Fruit fly (Drosophila melanogaster) whole organism, embryonic: ENCODE data around the gene CG9626.

Source experiments
- Ada2b ChIP-seq: fragments of 200-800 bp; sonication (Bioruptor generic); IDR thresholded peaks from 2 replicates; pipeline ENCODE4 v1.3.6; 2022; ENCODE audit warnings: missing biosample characterization, missing genetic modification characterization
- CG11085 ChIP-seq: fragments of 200-800 bp; sonication (Bioruptor generic); IDR thresholded peaks from 2 replicates; pipeline ENCODE4 v1.3.6; 2022; ENCODE audit warnings: missing biosample characterization, missing genetic modification characterization
- CG11456 ChIP-seq: fragments of 200-800 bp; sonication (Bioruptor generic); IDR thresholded peaks from 3 replicates; pipeline ENCODE4 v1.3.6; 2022; ENCODE audit warnings: missing biosample characterization, missing genetic modification characterization
- CG12219 ChIP-seq: fragments of 200-800 bp; sonication (Bioruptor generic); optimal IDR thresholded peaks from 3 replicates; lab custom pipeline; 2018; ENCODE audit warnings: missing biosample characterization, mild to moderate bottlenecking, missing genetic modification characterization
- CG13775 ChIP-seq: fragments of 200-800 bp; sonication (Bioruptor generic); optimal IDR thresholded peaks from 3 replicates; lab custom pipeline; 2017; ENCODE audit warnings: missing biosample characterization, mild to moderate bottlenecking, missing genetic modification characterization
- CG14050 ChIP-seq: fragments of 200-800 bp; sonication (Bioruptor generic); IDR thresholded peaks from 3 replicates; pipeline ENCODE4 v1.3.6; 2022; ENCODE audit warnings: missing biosample characterization, missing genetic modification characterization
- CG15269 ChIP-seq: fragments of 200-800 bp; sonication (Bioruptor generic); optimal IDR thresholded peaks from 2 replicates; lab custom pipeline; 2018; ENCODE audit warnings: missing biosample characterization, mild to moderate bottlenecking, missing genetic modification characterization, moderate library complexity
- CG1602 ChIP-seq: fragments of 200-800 bp; sonication (Bioruptor generic); optimal IDR thresholded peaks from 3 replicates; lab custom pipeline; 2016; ENCODE audit warnings: missing biosample characterization, missing genetic modification characterization
- CG16815 ChIP-seq: fragments of 200-800 bp; sonication (Bioruptor generic); optimal IDR thresholded peaks from 3 replicates; lab custom pipeline; 2017; ENCODE audit warnings: missing biosample characterization, mild to moderate bottlenecking, missing genetic modification characterization
- CG1792 ChIP-seq: fragments of 200-800 bp; sonication (Bioruptor generic); optimal IDR thresholded peaks from 2 replicates; lab custom pipeline; 2016; ENCODE audit warnings: missing biosample characterization, missing genetic modification characterization
- CG18619 ChIP-seq: fragments of 200-800 bp; sonication (Bioruptor generic); optimal IDR thresholded peaks from 3 replicates; lab custom pipeline; 2017; ENCODE audit warnings: missing biosample characterization, mild to moderate bottlenecking, missing genetic modification characterization
- CG31224 ChIP-seq: fragments of 200-800 bp; sonication (Bioruptor generic); IDR thresholded peaks from 2 replicates; pipeline ENCODE4 v1.3.6; 2022; ENCODE audit warnings: missing biosample characterization, missing genetic modification characterization
- CG4854 ChIP-seq: fragments of 200-800 bp; sonication (Bioruptor generic); optimal IDR thresholded peaks from 2 replicates; lab custom pipeline; 2016; ENCODE audit warnings: missing biosample characterization, missing genetic modification characterization, inconsistent platforms
- CG7786 ChIP-seq: fragments of 200-800 bp; sonication (Bioruptor generic); optimal IDR thresholded peaks from 2 replicates; lab custom pipeline; 2016; ENCODE audit warnings: missing biosample characterization, missing genetic modification characterization
- CG7928 ChIP-seq: fragments of 200-800 bp; sonication (Bioruptor generic); optimal IDR thresholded peaks from 2 replicates; lab custom pipeline; 2017; ENCODE audit warnings: missing biosample characterization, mild to moderate bottlenecking, missing genetic modification characterization
- CG8290 ChIP-seq, 3 experiments: fragments of 200-800 bp; sonication (Bioruptor generic); optimal IDR thresholded peaks; 2 replicates each; lab custom pipeline; 2016 to 2019; ENCODE audit warnings: missing biosample characterization in 3 of 3, missing genetic modification characterization in 3 of 3, mild to moderate bottlenecking in 2 of 3, moderate library complexity in 1 of 3
- CG8765 ChIP-seq: fragments of 200-800 bp; sonication (Bioruptor generic); IDR thresholded peaks from 2 replicates; pipeline ENCODE4 v1.3.6; 2022; ENCODE audit warnings: missing biosample characterization, missing genetic modification characterization
- CG8944 ChIP-seq: fragments of 200-800 bp; sonication (Bioruptor generic); optimal IDR thresholded peaks from 3 replicates; lab custom pipeline; 2016; ENCODE audit warnings: missing biosample characterization, missing genetic modification characterization
- Dip2 ChIP-seq: fragments of 200-800 bp; sonication (Bioruptor generic); IDR thresholded peaks from 2 replicates; pipeline ENCODE4 v1.3.6; 2022; ENCODE audit warnings: missing biosample characterization, missing genetic modification characterization
- H2.0 ChIP-seq: fragments of 200-800 bp; sonication (Bioruptor generic); IDR thresholded peaks from 2 replicates; pipeline ENCODE4 v1.3.6; 2022; ENCODE audit warnings: missing biosample characterization, missing genetic modification characterization
- HHEX ChIP-seq: fragments of 200-800 bp; sonication (Bioruptor generic); optimal IDR thresholded peaks from 3 replicates; lab custom pipeline; 2017; ENCODE audit warnings: missing biosample characterization, mild to moderate bottlenecking, missing genetic modification characterization, missing genetic modification reagents
- NFAT ChIP-seq: fragments of 200-800 bp; sonication (Bioruptor generic); IDR thresholded peaks from 2 replicates; pipeline ENCODE4 v1.3.6; 2022; ENCODE audit warnings: missing biosample characterization, missing genetic modification characterization
- ac ChIP-seq: fragments of 200-800 bp; sonication (Bioruptor generic); optimal IDR thresholded peaks from 3 replicates; lab custom pipeline; 2017; ENCODE audit warnings: missing biosample characterization, mild to moderate bottlenecking, missing genetic modification characterization
- bcd ChIP-seq: fragments of 200-800 bp; sonication (Bioruptor generic); optimal IDR thresholded peaks from 2 replicates; lab custom pipeline; 2017; ENCODE audit warnings: missing biosample characterization, mild to moderate bottlenecking, missing genetic modification characterization
- chif ChIP-seq, 2 experiments: fragments of 200-800 bp; sonication (Bioruptor generic); optimal IDR thresholded peaks; 3 replicates each; lab custom pipeline; 2016; ENCODE audit warnings: missing biosample characterization in 2 of 2, missing genetic modification characterization in 2 of 2
- chm ChIP-seq: fragments of 200-800 bp; sonication (Bioruptor generic); IDR thresholded peaks from 2 replicates; pipeline ENCODE4 v1.3.6; 2022; ENCODE audit warnings: missing biosample characterization, missing genetic modification characterization
- chn ChIP-seq: fragments of 200-800 bp; sonication (Bioruptor generic); optimal IDR thresholded peaks from 2 replicates; lab custom pipeline; 2016; ENCODE audit warnings: missing biosample characterization, missing genetic modification characterization
- corto ChIP-seq: fragments of 200-800 bp; sonication (Bioruptor generic); optimal IDR thresholded peaks from 2 replicates; lab custom pipeline; 2016; ENCODE audit warnings: missing biosample characterization, mild to moderate bottlenecking, missing genetic modification characterization, moderate library complexity
- croc ChIP-seq: fragments of 200-800 bp; sonication (Bioruptor generic); conservative IDR thresholded peaks from 3 replicates; pipeline ENCODE4 v1.3.6; 2022; ENCODE audit warnings: missing biosample characterization, missing genetic modification characterization
- ewg ChIP-seq: fragments of 200-800 bp; sonication (Bioruptor generic); optimal IDR thresholded peaks from 3 replicates; lab custom pipeline; 2017; ENCODE audit warnings: mild to moderate bottlenecking, missing biosample characterization, missing genetic modification reagents, missing genetic modification characterization
- fd102C ChIP-seq: fragments of 200-800 bp; sonication (Bioruptor generic); optimal IDR thresholded peaks from 2 replicates; lab custom pipeline; 2018; ENCODE audit warnings: missing biosample characterization, mild to moderate bottlenecking, missing genetic modification characterization, moderate library complexity
- fd64A ChIP-seq: fragments of 200-800 bp; sonication (Bioruptor generic); optimal IDR thresholded peaks from 3 replicates; lab custom pipeline; 2018; ENCODE audit warnings: missing biosample characterization, mild to moderate bottlenecking, missing genetic modification characterization
- gt ChIP-seq: fragments of 200-800 bp; sonication (Bioruptor generic); IDR thresholded peaks from 2 replicates; pipeline ENCODE4 v1.3.6; 2022; ENCODE audit warnings: missing biosample characterization, missing genetic modification characterization
- hbn ChIP-seq: fragments of 200-800 bp; sonication (Bioruptor generic); IDR thresholded peaks from 2 replicates; pipeline ENCODE4 v1.3.6; 2022; ENCODE audit warnings: missing biosample characterization, missing genetic modification characterization; ENCODE audit not compliant: partially characterized antibody
- hkb ChIP-seq, 2 experiments: fragments of 200-800 bp in 1 of 2; fragments of >200 bp in 1 of 2; sonication (Bioruptor generic) in 1 of 2; IDR thresholded peaks in 1 of 2; optimal IDR thresholded peaks in 1 of 2; 2 replicates each; pipeline versions ENCODE4 v1.3.6 to Lab custom; 2017 to 2022; ENCODE audit warnings: missing biosample characterization in 1 of 2, missing genetic modification characterization in 1 of 2
- lmd ChIP-seq: fragments of 200-800 bp; sonication (Bioruptor generic); IDR thresholded peaks from 2 replicates; pipeline ENCODE4 v1.3.6; 2022; ENCODE audit warnings: missing biosample characterization, missing genetic modification characterization
- mirr ChIP-seq: fragments of 200-800 bp; sonication (Bioruptor generic); optimal IDR thresholded peaks from 3 replicates; lab custom pipeline; 2018; ENCODE audit warnings: missing biosample characterization, mild to moderate bottlenecking, missing genetic modification characterization
- pita ChIP-seq: fragments of 200-800 bp; sonication (Bioruptor generic); optimal IDR thresholded peaks from 2 replicates; lab custom pipeline; 2017; ENCODE audit warnings: missing biosample characterization, mild to moderate bottlenecking, missing genetic modification characterization
- prd ChIP-seq, 3 experiments: fragments of >200 bp in 2 of 3; fragments of 200-800 bp in 1 of 3; sonication (Bioruptor generic) in 1 of 3; optimal IDR thresholded peaks in 2 of 3; IDR thresholded peaks in 1 of 3; 2 replicates in 2 of 3; 3 replicates in 1 of 3; pipeline versions ENCODE4 v1.3.6 to Lab custom; 2017 to 2022; ENCODE audit warnings: missing biosample characterization in 1 of 3, missing genetic modification characterization in 1 of 3
- psq ChIP-seq: fragments of 200-800 bp; sonication (Bioruptor generic); optimal IDR thresholded peaks from 2 replicates; lab custom pipeline; 2017; ENCODE audit warnings: missing biosample characterization, missing genetic modification characterization
- ro ChIP-seq: fragments of 200-800 bp; sonication (Bioruptor generic); IDR thresholded peaks from 2 replicates; pipeline ENCODE4 v1.3.6; 2022; ENCODE audit warnings: missing biosample characterization, missing genetic modification characterization
- sd ChIP-seq: fragments of 200-800 bp; sonication (Bioruptor generic); optimal IDR thresholded peaks from 3 replicates; lab custom pipeline; 2018; ENCODE audit warnings: missing biosample characterization, mild to moderate bottlenecking, missing genetic modification characterization, moderate library complexity
- slou ChIP-seq: fragments of 200-800 bp; sonication (Bioruptor generic); optimal IDR thresholded peaks from 3 replicates; lab custom pipeline; 2016; ENCODE audit warnings: missing biosample characterization, missing genetic modification characterization
- so ChIP-seq: fragments of 200-800 bp; sonication (Bioruptor generic); IDR thresholded peaks from 3 replicates; pipeline ENCODE4 v1.3.6; 2022; ENCODE audit warnings: missing biosample characterization, missing genetic modification characterization
- tna ChIP-seq: fragments of 200-800 bp; sonication (Bioruptor generic); IDR thresholded peaks from 2 replicates; pipeline ENCODE4 v1.3.6; 2022; ENCODE audit warnings: missing biosample characterization, missing genetic modification characterization; ENCODE audit not compliant: partially characterized antibody
- ttk ChIP-seq: fragments of 200-800 bp; sonication (Bioruptor generic); IDR thresholded peaks from 2 replicates; pipeline ENCODE4 v2.1.2; 2022; ENCODE audit warnings: missing biosample characterization, missing genetic modification characterization
- tup ChIP-seq: fragments of 200-800 bp; sonication (Bioruptor generic); optimal IDR thresholded peaks from 2 replicates; lab custom pipeline; 2016; ENCODE audit warnings: missing biosample characterization, mild to moderate bottlenecking, missing genetic modification characterization, moderate library complexity
- wor ChIP-seq: fragments of 200-800 bp; sonication (Bioruptor generic); IDR thresholded peaks from 2 replicates; pipeline ENCODE4 v1.3.6; 2022; ENCODE audit warnings: missing biosample characterization, missing genetic modification characterization
- z ChIP-seq: fragments of 200-800 bp; sonication (Bioruptor generic); IDR thresholded peaks from 3 replicates; pipeline ENCODE4 v1.3.6; 2022; ENCODE audit warnings: missing biosample characterization, missing genetic modification characterization
- zen2 ChIP-seq: fragments of 200-800 bp; sonication (Bioruptor generic); IDR thresholded peaks from 3 replicates; pipeline ENCODE4 v1.3.6; 2022; ENCODE audit warnings: missing biosample characterization, missing genetic modification characterization; ENCODE audit not compliant: partially characterized antibody
- zfh1 ChIP-seq: fragments of 200-800 bp; sonication (Bioruptor generic); IDR thresholded peaks from 3 replicates; pipeline ENCODE4 v1.3.6; 2022; ENCODE audit warnings: missing biosample characterization, missing genetic modification characterization

Gene CG9626

dm6 chr3R:8269740-8270139 is 31.0 kb downstream of the CG9626 start, which contains the start of gene CG9630 (continued):
- TF ChIP-seq fd102C (GFP tag; lab: Kevin White, UChicago): no peak
- peak; percentile 31; the same call in 1 of the 2 replicates for TF ChIP-seq tna (GFP tag; lab: Robert Waterston, UW)
- no peak for TF ChIP-seq CG31224 (GFP tag; lab: Robert Waterston, UW)
- no peak for TF ChIP-seq chn (GFP tag; lab: Kevin White, UChicago)
- TF ChIP-seq CG4854 (GFP tag; lab: Kevin White, UChicago): no peak
- no peak for TF ChIP-seq psq
- peak; percentile 55; the same call in 1 of the 2 replicates for TF ChIP-seq hbn (GFP tag; lab: Robert Waterston, UW)
- no peak for TF ChIP-seq ttk (GFP tag; lab: Robert Waterston, UW)
- TF ChIP-seq croc: no peak
- no peak for TF ChIP-seq CG8765 (GFP tag; lab: Robert Waterston, UW)
- no peak for TF ChIP-seq ro (GFP tag; lab: Robert Waterston, UW)
- TF ChIP-seq zfh1 (GFP tag; lab: Robert Waterston, UW): no peak
- TF ChIP-seq ewg: peak; percentile 1
- no peak for TF ChIP-seq corto (GFP tag; lab: Kevin White, UChicago)
- no peak for TF ChIP-seq bcd (GFP tag; lab: Kevin White, UChicago)
- no peak for TF ChIP-seq CG13775 (GFP tag; lab: Kevin White, UChicago)
- TF ChIP-seq H2.0: no peak
- no peak for TF ChIP-seq fd64A (GFP tag; lab: Kevin White, UChicago)
- TF ChIP-seq CG1602 (GFP tag; lab: Kevin White, UChicago): no peak
- no peak for TF ChIP-seq CG11456 (GFP tag; lab: Robert Waterston, UW)
- TF ChIP-seq CG7786 (GFP tag; lab: Kevin White, UChicago): no peak
- TF ChIP-seq ac (GFP tag; lab: Kevin White, UChicago): no peak
- peak; percentile 32; the same call in 1 of the 2 replicates for TF ChIP-seq chm (GFP tag; lab: Robert Waterston, UW)
- no peak for TF ChIP-seq tup (GFP tag; lab: Kevin White, UChicago)
- TF ChIP-seq hkb (optimal IDR thresholded peaks at IDR 0.05; lab: Kevin White, UChicago): peak; percentile 48
- TF ChIP-seq hkb (GFP tag; IDR thresholded peaks at IDR 0.05; lab: Robert Waterston, UW): no peak
- no peak for TF ChIP-seq CG15269
- TF ChIP-seq chif (GFP tag; optimal IDR thresholded peaks at IDR 0.05; lab: Kevin White, UChicago): no peak
- no peak for TF ChIP-seq Dip2
- no peak for TF ChIP-seq sd (tag; lab: Kevin White, UChicago)
- TF ChIP-seq HHEX (GFP tag; lab: Kevin White, UChicago): no peak
- no peak for TF ChIP-seq wor
- no peak for TF ChIP-seq pita (GFP tag; lab: Kevin White, UChicago)
- no peak for TF ChIP-seq z (GFP tag; lab: Robert Waterston, UW)
- TF ChIP-seq CG14050: no peak
- TF ChIP-seq prd (optimal IDR thresholded peaks at IDR 0.05; lab: Kevin White, UChicago): no peak
- TF ChIP-seq prd (GFP tag; IDR thresholded peaks at IDR 0.05; lab: Robert Waterston, UW): no peak
- TF ChIP-seq NFAT (GFP tag; lab: Robert Waterston, UW): no peak
- no peak for TF ChIP-seq CG1792 (GFP tag; lab: Kevin White, UChicago)
- TF ChIP-seq CG12219 (GFP tag; lab: Kevin White, UChicago): no peak
- TF ChIP-seq CG7928: peak; percentile 13
- no peak for TF ChIP-seq CG16815 (GFP tag; lab: Kevin White, UChicago)
- no peak for TF ChIP-seq CG11085 (GFP tag; lab: Robert Waterston, UW)
- TF ChIP-seq CG8944 (GFP tag; lab: Kevin White, UChicago): no peak
- no peak for TF ChIP-seq CG8290 (GFP tag; optimal IDR thresholded peaks at IDR 0.05; lab: Kevin White, UChicago)
- TF ChIP-seq CG8290 (tag; optimal IDR thresholded peaks at IDR 0.05; lab: Kevin White, UChicago): no peak
- TF ChIP-seq lmd: no peak
- no peak for TF ChIP-seq Ada2b (GFP tag; lab: Robert Waterston, UW)
- TF ChIP-seq CG18619: no peak
- TF ChIP-seq zen2: peak; percentile 68; the same call in 2 of the 3 replicates
- no peak for TF ChIP-seq gt (GFP tag; lab: Robert Waterston, UW)
- no peak for TF ChIP-seq so (GFP tag; lab: Robert Waterston, UW)
- no peak for TF ChIP-seq slou
- no peak for TF ChIP-seq mirr (GFP tag; lab: Kevin White, UChicago)
